Fruit fly (Drosophila melanogaster) whole organism, embryonic: Measurements from ENCODE around the gene Gr93d.

Experiments used
- ATbp ChIP-seq: fragments of 200-800 bp; sonication (Bioruptor generic); optimal IDR thresholded peaks from 2 replicates; lab custom pipeline; 2017; ENCODE audit warnings: missing biosample characterization, mild to moderate bottlenecking, missing genetic modification characterization, missing genetic modification reagents
- Ada2b ChIP-seq: fragments of 200-800 bp; sonication (Bioruptor generic); IDR thresholded peaks from 2 replicates; pipeline ENCODE4 v1.3.6; 2022; ENCODE audit warnings: missing biosample characterization, missing genetic modification characterization
- Atf-2 ChIP-seq: fragments of 200-800 bp; sonication (Bioruptor generic); optimal IDR thresholded peaks from 2 replicates; lab custom pipeline; 2016; ENCODE audit warnings: missing biosample characterization, missing genetic modification characterization
- CG11695 ChIP-seq: fragments of 200-800 bp; sonication (Bioruptor generic); IDR thresholded peaks from 3 replicates; pipeline ENCODE4 v1.3.6; 2022; ENCODE audit warnings: missing biosample characterization, missing genetic modification characterization
- CG12071 ChIP-seq: fragments of 200-800 bp; sonication (Bioruptor generic); optimal IDR thresholded peaks from 3 replicates; lab custom pipeline; 2018; ENCODE audit warnings: missing biosample characterization, mild to moderate bottlenecking, missing genetic modification characterization
- CG12104 ChIP-seq: fragments of 200-800 bp; sonication (Bioruptor generic); optimal IDR thresholded peaks from 3 replicates; lab custom pipeline; 2016; ENCODE audit warnings: missing biosample characterization, missing genetic modification characterization
- CG13296 ChIP-seq: fragments of 200-800 bp; sonication (Bioruptor generic); optimal IDR thresholded peaks from 3 replicates; lab custom pipeline; 2018; ENCODE audit warnings: missing biosample characterization, mild to moderate bottlenecking, missing genetic modification characterization
- CG13624 ChIP-seq: fragments of 200-800 bp; sonication (Bioruptor generic); optimal IDR thresholded peaks from 2 replicates; lab custom pipeline; 2016; ENCODE audit warnings: missing biosample characterization, missing genetic modification characterization
- CG13894 ChIP-seq: fragments of 200-800 bp; sonication (Bioruptor generic); optimal IDR thresholded peaks from 3 replicates; lab custom pipeline; 2018; ENCODE audit warnings: missing biosample characterization, mild to moderate bottlenecking, missing genetic modification characterization, moderate library complexity
- CG14965 ChIP-seq: fragments of 200-800 bp; sonication (Bioruptor generic); optimal IDR thresholded peaks from 2 replicates; lab custom pipeline; 2016; ENCODE audit warnings: missing biosample characterization, missing genetic modification characterization, borderline replicate concordance
- CG17385 ChIP-seq: fragments of 200-800 bp; sonication (Bioruptor generic); optimal IDR thresholded peaks from 3 replicates; lab custom pipeline; 2018; ENCODE audit warnings: missing biosample characterization, mild to moderate bottlenecking, missing genetic modification characterization
- CG17568 ChIP-seq: fragments of 200-800 bp; sonication (Bioruptor generic); optimal IDR thresholded peaks from 2 replicates; lab custom pipeline; 2018; ENCODE audit warnings: missing biosample characterization, mild to moderate bottlenecking, missing genetic modification characterization, moderate library complexity
- CG18619 ChIP-seq: fragments of 200-800 bp; sonication (Bioruptor generic); optimal IDR thresholded peaks from 3 replicates; lab custom pipeline; 2017; ENCODE audit warnings: missing biosample characterization, mild to moderate bottlenecking, missing genetic modification characterization
- CG2199 ChIP-seq: fragments of 200-800 bp; sonication (Bioruptor generic); IDR thresholded peaks from 3 replicates; pipeline ENCODE4 v1.3.6; 2022; ENCODE audit warnings: missing biosample characterization, missing genetic modification characterization
- CG32772 ChIP-seq: fragments of 200-800 bp; sonication (Bioruptor generic); IDR thresholded peaks from 2 replicates; pipeline ENCODE4 v1.3.6; 2022; ENCODE audit warnings: missing biosample characterization, missing genetic modification characterization
- CG34376 ChIP-seq: fragments of 200-800 bp; sonication (Bioruptor generic); optimal IDR thresholded peaks from 2 replicates; lab custom pipeline; 2018; ENCODE audit warnings: missing biosample characterization, mild to moderate bottlenecking, missing genetic modification characterization
- CG4360 ChIP-seq: fragments of 200-800 bp; sonication (Bioruptor generic); IDR thresholded peaks from 2 replicates; pipeline ENCODE4 v1.3.6; 2022; ENCODE audit warnings: missing biosample characterization, missing genetic modification characterization
- CG8478 ChIP-seq: fragments of >200 bp; optimal IDR thresholded peaks from 2 replicates; lab custom pipeline; 2018
- CG9932 ChIP-seq: fragments of 200-800 bp; sonication (Bioruptor generic); IDR thresholded peaks from 2 replicates; pipeline ENCODE4 v1.3.6; 2022; ENCODE audit warnings: missing biosample characterization, missing genetic modification characterization
- CHES-1-like ChIP-seq: fragments of 200-800 bp; sonication (Bioruptor generic); optimal IDR thresholded peaks from 2 replicates; lab custom pipeline; 2016; ENCODE audit warnings: missing biosample characterization, missing genetic modification characterization
- Dbx ChIP-seq: fragments of 200-800 bp; sonication (Bioruptor generic); IDR thresholded peaks from 3 replicates; pipeline ENCODE4 v1.3.6; 2022; ENCODE audit warnings: missing biosample characterization, missing genetic modification characterization
- Deaf1 ChIP-seq: fragments of 200-800 bp; optimal IDR thresholded peaks from 3 replicates; lab custom pipeline; 2019; ENCODE audit warnings: missing biosample characterization, mild to moderate bottlenecking, missing genetic modification characterization, moderate library complexity
- Dip3 ChIP-seq: fragments of 200-800 bp; sonication (Bioruptor generic); optimal IDR thresholded peaks from 3 replicates; lab custom pipeline; 2016; ENCODE audit warnings: missing biosample characterization, missing genetic modification characterization
- E2f1 ChIP-seq: fragments of 200-800 bp; sonication (Bioruptor generic); IDR thresholded peaks from 2 replicates; pipeline ENCODE4 v1.3.6; 2022; ENCODE audit warnings: missing biosample characterization, missing genetic modification characterization
- ERR ChIP-seq: fragments of 200-800 bp; sonication (Bioruptor generic); optimal IDR thresholded peaks from 2 replicates; lab custom pipeline; 2016; ENCODE audit warnings: missing biosample characterization, missing genetic modification characterization
- Fer1 ChIP-seq: fragments of 200-800 bp; sonication (Bioruptor generic); optimal IDR thresholded peaks from 2 replicates; lab custom pipeline; 2017; ENCODE audit warnings: missing biosample characterization, mild to moderate bottlenecking, missing genetic modification characterization
- Fer2 ChIP-seq: fragments of 200-800 bp; sonication (Bioruptor generic); optimal IDR thresholded peaks from 2 replicates; lab custom pipeline; 2018; ENCODE audit warnings: missing biosample characterization, mild to moderate bottlenecking, missing genetic modification characterization, moderate library complexity
- Hsf ChIP-seq: fragments of 200-800 bp; sonication (Bioruptor generic); optimal IDR thresholded peaks from 3 replicates; lab custom pipeline; 2016; ENCODE audit warnings: missing biosample characterization, missing genetic modification characterization
- Pdp1 ChIP-seq, 2 experiments: fragments of 200-800 bp; sonication (Bioruptor generic); optimal IDR thresholded peaks; 3 replicates each; lab custom pipeline; 2016; ENCODE audit warnings: missing biosample characterization in 2 of 2, missing genetic modification characterization in 2 of 2, mild to moderate bottlenecking in 1 of 2, moderate library complexity in 1 of 2
- Sin3A ChIP-seq: fragments of >200 bp; optimal IDR thresholded peaks from 2 replicates; lab custom pipeline; 2018
- Stat92E ChIP-seq, 3 experiments: fragments of >200 bp in 2 of 3; fragments of 200-800 bp in 1 of 3; sonication (Bioruptor generic) in 1 of 3; optimal IDR thresholded peaks; 2 replicates each; lab custom pipeline; 2017 to 2019; ENCODE audit warnings: missing biosample characterization in 3 of 3, missing genetic modification characterization in 3 of 3, mild to moderate bottlenecking in 1 of 3, moderate library complexity in 1 of 3
- ap ChIP-seq: fragments of 200-800 bp; sonication (Bioruptor generic); IDR thresholded peaks from 2 replicates; pipeline ENCODE4 v1.3.6; 2022; ENCODE audit warnings: missing biosample characterization, missing genetic modification characterization
- ash1 ChIP-seq: fragments of 200-800 bp; sonication (Bioruptor generic); optimal IDR thresholded peaks from 2 replicates; lab custom pipeline; 2018; ENCODE audit warnings: missing biosample characterization, mild to moderate bottlenecking, missing genetic modification characterization
- chm ChIP-seq: fragments of 200-800 bp; sonication (Bioruptor generic); IDR thresholded peaks from 2 replicates; pipeline ENCODE4 v1.3.6; 2022; ENCODE audit warnings: missing biosample characterization, missing genetic modification characterization
- corto ChIP-seq: fragments of 200-800 bp; sonication (Bioruptor generic); optimal IDR thresholded peaks from 2 replicates; lab custom pipeline; 2016; ENCODE audit warnings: missing biosample characterization, mild to moderate bottlenecking, missing genetic modification characterization, moderate library complexity
- dmrt99B ChIP-seq: fragments of 200-800 bp; sonication (Bioruptor generic); optimal IDR thresholded peaks from 2 replicates; lab custom pipeline; 2018; ENCODE audit warnings: missing biosample characterization, mild to moderate bottlenecking, missing genetic modification characterization, moderate library complexity
- exex ChIP-seq: fragments of 200-800 bp; sonication (Bioruptor generic); optimal IDR thresholded peaks from 4 replicates; lab custom pipeline; 2018; ENCODE audit warnings: missing biosample characterization, mild to moderate bottlenecking, missing genetic modification characterization, moderate library complexity
- eyg ChIP-seq: fragments of 200-800 bp; sonication (Bioruptor generic); optimal IDR thresholded peaks from 3 replicates; lab custom pipeline; 2016; ENCODE audit warnings: missing biosample characterization, missing genetic modification characterization
- ftz-f1 ChIP-seq: fragments of 200-800 bp; sonication (Bioruptor generic); optimal IDR thresholded peaks from 2 replicates; lab custom pipeline; 2016; ENCODE audit warnings: missing biosample characterization, missing genetic modification characterization
- gem ChIP-seq: fragments of 200-800 bp; sonication (Bioruptor generic); optimal IDR thresholded peaks from 2 replicates; lab custom pipeline; 2019; ENCODE audit warnings: missing biosample characterization, mild to moderate bottlenecking, missing genetic modification characterization, moderate library complexity
- insv ChIP-seq, 2 experiments: fragments of 200-800 bp; sonication (Bioruptor generic); optimal IDR thresholded peaks; 3 replicates each; lab custom pipeline; 2016 to 2018; ENCODE audit warnings: missing biosample characterization in 2 of 2, missing genetic modification characterization in 2 of 2
- luna ChIP-seq: fragments of 200-800 bp; sonication (Bioruptor generic); optimal IDR thresholded peaks from 2 replicates; lab custom pipeline; 2016; ENCODE audit warnings: missing biosample characterization, missing genetic modification characterization
- mirr ChIP-seq: fragments of 200-800 bp; sonication (Bioruptor generic); optimal IDR thresholded peaks from 3 replicates; lab custom pipeline; 2018; ENCODE audit warnings: missing biosample characterization, mild to moderate bottlenecking, missing genetic modification characterization
- onecut ChIP-seq: fragments of 200-800 bp; sonication (Bioruptor generic); IDR thresholded peaks from 2 replicates; pipeline ENCODE4 v1.3.6; 2022; ENCODE audit warnings: missing biosample characterization, missing genetic modification characterization
- otp ChIP-seq: fragments of 200-800 bp; sonication (Bioruptor generic); IDR thresholded peaks from 3 replicates; pipeline ENCODE4, ENCODE4 v1.3.6; 2022; ENCODE audit warnings: missing biosample characterization, missing genetic modification characterization
- row ChIP-seq: fragments of 200-800 bp; sonication (Bioruptor generic); IDR thresholded peaks from 3 replicates; pipeline ENCODE4 v1.3.6; 2022; ENCODE audit warnings: missing biosample characterization, missing genetic modification characterization
- so ChIP-seq: fragments of 200-800 bp; sonication (Bioruptor generic); IDR thresholded peaks from 3 replicates; pipeline ENCODE4 v1.3.6; 2022; ENCODE audit warnings: missing biosample characterization, missing genetic modification characterization
- yki ChIP-seq: fragments of >200 bp; optimal IDR thresholded peaks from 3 replicates; lab custom pipeline; 2018
- zf30C ChIP-seq: fragments of 200-800 bp; sonication (Bioruptor generic); optimal IDR thresholded peaks from 3 replicates; lab custom pipeline; 2018; ENCODE audit warnings: missing biosample characterization, mild to moderate bottlenecking, missing genetic modification characterization

Gr93d gene

dm6 chr3R:21853618-21854573 lies 7.4 kb upstream of the Gr93d start (continued):
- TF ChIP-seq Pdp1 (GFP tag; optimal IDR thresholded peaks at IDR 0.05; lab: Kevin White, UChicago) (peak in 1 of 2 experiments; percentile 89), onecut (GFP tag; lab: Robert Waterston, UW) (peak; percentile 26; the same call in 1 of the 2 replicates), CG17385 (GFP tag; lab: Kevin White, UChicago) (peak; percentile 21), CG12071 (no peak), ATbp (GFP tag; lab: Kevin White, UChicago) (peak; percentile 50), eyg (peak; percentile 27), Hsf (GFP tag; lab: Kevin White, UChicago) (peak; percentile 5), luna (GFP tag; lab: Kevin White, UChicago) (no peak), ap (no peak), so (GFP tag; lab: Robert Waterston, UW) (peak; percentile 13; the same call in 1 of the 3 replicates), insv (GFP tag; optimal IDR thresholded peaks at IDR 0.05; lab: Kevin White, UChicago) (peak in 1 of 2 experiments; percentile 60), ERR (GFP tag; lab: Kevin White, UChicago) (peak; percentile 86), otp (GFP tag; lab: Robert Waterston, UW) (0 out of 3 replicates have a peak, but pooled peaks have one; percentile 51), yki (peak; percentile 70), row (GFP tag; lab: Robert Waterston, UW) (0 out of 3 replicates have a peak, but pooled peaks have one; percentile 6), CG32772 (GFP tag; lab: Robert Waterston, UW) (peak; percentile 61), Dbx (GFP tag; lab: Robert Waterston, UW) (0 out of 3 replicates have a peak, but pooled peaks have one; percentile 10), CG2199 (GFP tag; lab: Robert Waterston, UW) (peak; percentile 79; the same call in 2 of the 3 replicates), CG12104 (GFP tag; lab: Kevin White, UChicago) (no peak), CHES-1-like (GFP tag; lab: Kevin White, UChicago) (peak; percentile 47), CG13624 (GFP tag; lab: Kevin White, UChicago) (peak; percentile 89), chm (GFP tag; lab: Robert Waterston, UW) (peak; percentile 45), CG4360 (GFP tag; lab: Robert Waterston, UW) (0 out of 2 replicates have a peak, but pooled peaks have one; percentile 19), exex (tag; lab: Kevin White, UChicago) (peak; percentile 54), zf30C (GFP tag; lab: Kevin White, UChicago) (peak; percentile 67), Atf-2 (GFP tag; lab: Kevin White, UChicago) (peak; percentile 5), ftz-f1 (GFP tag; lab: Kevin White, UChicago) (peak; percentile 96), CG9932 (GFP tag; lab: Robert Waterston, UW) (peak; percentile 22; the same call in 1 of the 2 replicates), gem (peak; percentile 7), Fer2 (tag; lab: Kevin White, UChicago) (no peak), ash1 (GFP tag; lab: Kevin White, UChicago) (peak; percentile 11), Dip3 (no peak), CG14965 (GFP tag; lab: Kevin White, UChicago) (peak; percentile 1), corto (GFP tag; lab: Kevin White, UChicago) (peak; percentile 78), CG17568 (GFP tag; lab: Kevin White, UChicago) (no peak), CG13296 (peak; percentile 15), Ada2b (GFP tag; lab: Robert Waterston, UW) (no peak), Deaf1 (peak; percentile 55), CG13894 (tag; lab: Kevin White, UChicago) (peak; percentile 76), Fer1 (GFP tag; lab: Kevin White, UChicago) (peak; percentile 15), E2f1 (GFP tag; lab: Robert Waterston, UW) (peak; percentile 69; the same call in 1 of the 2 replicates), Sin3A (lab: Kevin White, UChicago) (no peak), Stat92E (GFP tag; optimal IDR thresholded peaks at IDR 0.05; lab: Kevin White, UChicago) (peak in 1 of 3 experiments; percentile 79), dmrt99B (peak; percentile 17), CG34376 (peak; percentile 3), CG18619 (GFP tag; lab: Kevin White, UChicago) (peak; percentile 2), CG11695 (GFP tag; lab: Robert Waterston, UW) (0 out of 3 replicates have a peak, but pooled peaks have one; percentile 7), CG8478 (lab: Kevin White, UChicago) (no peak), mirr (peak; percentile 89)
